Worm (Caenorhabditis elegans) whole organism, young adult: ENCODE data around the gene F37C12.10.

Experiments used
- D2030.7 ChIP-seq: fragments of 200-800 bp; sonication (Bioruptor generic); IDR thresholded peaks from 2 replicates; pipeline ENCODE4 v1.3.6; 2022; ENCODE audit warnings: missing genetic modification reagents, missing genetic modification characterization, missing compliant biosample characterization
- F33H1.4 ChIP-seq: fragments of 200-800 bp; sonication (Bioruptor generic); IDR thresholded peaks from 2 replicates; pipeline ENCODE4 v1.3.6; 2022; ENCODE audit warnings: missing genetic modification reagents, missing genetic modification characterization, missing compliant biosample characterization
- F37B4.10 ChIP-seq: fragments of 200-800 bp; sonication (Bioruptor generic); IDR thresholded peaks from 2 replicates; pipeline ENCODE4 v1.3.6; 2022; ENCODE audit warnings: missing genetic modification characterization, missing compliant biosample characterization
- F49E8.2 ChIP-seq: sonication (generic microtip); optimal IDR thresholded peaks from 3 replicates; lab custom pipeline; 2017; ENCODE audit warnings: missing genetic modification characterization, mild to moderate bottlenecking, missing compliant biosample characterization, antibody characterized with exemption, moderate library complexity; ENCODE audit not compliant: insufficient read depth
- F55B11.4 ChIP-seq: sonication (generic microtip); optimal IDR thresholded peaks from 2 replicates; lab custom pipeline; 2016; ENCODE audit warnings: missing compliant biosample characterization, missing genetic modification characterization, borderline replicate concordance; ENCODE audit not compliant: insufficient read depth
- F57A8.1 ChIP-seq: fragments of 200-800 bp; sonication (Bioruptor generic); optimal IDR thresholded peaks from 2 replicates; lab custom pipeline; 2018; ENCODE audit warnings: mild to moderate bottlenecking, missing genetic modification characterization, moderate library complexity, missing compliant biosample characterization
- K12H6.12 ChIP-seq: fragments of 200-800 bp; sonication (Bioruptor generic); optimal IDR thresholded peaks from 2 replicates; lab custom pipeline; 2018; ENCODE audit warnings: mild to moderate bottlenecking, missing genetic modification characterization, missing compliant biosample characterization
- T26A5.8 ChIP-seq: sonication (generic microtip); optimal IDR thresholded peaks from 2 replicates; lab custom pipeline; 2016; ENCODE audit warnings: missing genetic modification characterization, missing compliant biosample characterization
- Y53G8AR.9 ChIP-seq: fragments of 200-800 bp; sonication (Bioruptor generic); conservative IDR thresholded peaks from 2 replicates; pipeline ENCODE4 v1.3.6; 2022; ENCODE audit warnings: missing genetic modification reagents, missing genetic modification characterization, missing compliant biosample characterization
- Y56A3A.18 ChIP-seq: fragments of 200-800 bp; sonication (Bioruptor generic); IDR thresholded peaks from 2 replicates; pipeline ENCODE4 v1.3.6; 2022; ENCODE audit warnings: missing genetic modification reagents, missing genetic modification characterization, missing compliant biosample characterization
- akir-1 ChIP-seq: fragments of 200-800 bp; sonication (Bioruptor generic); optimal IDR thresholded peaks from 2 replicates; lab custom pipeline; 2018; ENCODE audit warnings: mild to moderate bottlenecking, missing genetic modification characterization, moderate library complexity, missing compliant biosample characterization
- ama-1 ChIP-seq, 3 experiments: fragments of 150-350 bp in 1 of 3; sonication (generic microtip) in 2 of 3; optimal IDR thresholded peaks; 2 replicates each; lab custom pipeline; 2014 to 2018; ENCODE audit warnings: missing biosample characterization in 2 of 3, missing genetic modification characterization in 2 of 3, missing genetic modification reagents in 2 of 3
- atf-7 ChIP-seq: sonication (generic microtip); optimal IDR thresholded peaks from 2 replicates; lab custom pipeline; 2017; ENCODE audit warnings: mild to moderate bottlenecking, missing genetic modification characterization, missing compliant biosample characterization
- athp-1 ChIP-seq: sonication (generic microtip); optimal IDR thresholded peaks from 2 replicates; lab custom pipeline; 2017; ENCODE audit warnings: mild to moderate bottlenecking, missing genetic modification characterization, missing compliant biosample characterization
- attf-5 ChIP-seq: fragments of 200-800 bp; sonication (Bioruptor generic); optimal IDR thresholded peaks from 2 replicates; lab custom pipeline; 2018; ENCODE audit warnings: mild to moderate bottlenecking, missing genetic modification characterization, missing compliant biosample characterization
- bed-1 ChIP-seq: fragments of 200-800 bp; sonication (Bioruptor generic); IDR thresholded peaks from 2 replicates; pipeline ENCODE4 v1.3.6; 2022; ENCODE audit warnings: missing genetic modification reagents, missing genetic modification characterization, missing compliant biosample characterization
- cebp-2 ChIP-seq: fragments of 200-800 bp; sonication (Bioruptor generic); IDR thresholded peaks from 2 replicates; pipeline ENCODE4 v1.3.6; 2022; ENCODE audit warnings: missing genetic modification characterization, missing compliant biosample characterization
- ceh-58 ChIP-seq: fragments of 200-800 bp; sonication (Bioruptor generic); IDR thresholded peaks from 2 replicates; pipeline ENCODE4 v1.3.6; 2022; ENCODE audit warnings: missing genetic modification characterization, missing compliant biosample characterization
- ceh-79 ChIP-seq: sonication (generic microtip); optimal IDR thresholded peaks from 2 replicates; lab custom pipeline; 2017; ENCODE audit warnings: mild to moderate bottlenecking, missing genetic modification characterization, missing compliant biosample characterization
- ceh-91 ChIP-seq: fragments of 200-800 bp; sonication (Bioruptor generic); IDR thresholded peaks from 2 replicates; pipeline ENCODE4 v1.3.6; 2022; ENCODE audit warnings: missing genetic modification reagents, missing genetic modification characterization, missing compliant biosample characterization
- die-1 ChIP-seq: sonication (generic microtip); optimal IDR thresholded peaks from 2 replicates; lab custom pipeline; 2016; ENCODE audit warnings: missing genotype, mild to moderate bottlenecking, missing genetic modification characterization, missing compliant biosample characterization
- dpl-1 ChIP-seq: fragments of 150-350 bp; optimal IDR thresholded peaks from 2 replicates; lab custom pipeline; 2014; ENCODE audit warnings: missing biosample characterization, missing genetic modification reagents, missing genetic modification characterization
- ekl-4 ChIP-seq: fragments of 200-800 bp; sonication (Bioruptor generic); IDR thresholded peaks from 2 replicates; pipeline ENCODE4 v1.3.6; 2022; ENCODE audit warnings: missing genetic modification reagents, missing genetic modification characterization, missing compliant biosample characterization
- gei-17 ChIP-seq: fragments of 200-800 bp; sonication (Bioruptor generic); optimal IDR thresholded peaks from 2 replicates; lab custom pipeline; 2018; ENCODE audit warnings: mild to moderate bottlenecking, missing genetic modification characterization, missing compliant biosample characterization
- hlh-12 ChIP-seq: sonication (generic microtip); optimal IDR thresholded peaks from 2 replicates; lab custom pipeline; 2016; ENCODE audit warnings: missing genetic modification characterization, missing compliant biosample characterization
- hlh-26 ChIP-seq: fragments of 200-800 bp; sonication (Bioruptor generic); conservative IDR thresholded peaks from 2 replicates; pipeline ENCODE4 v1.3.6; 2022; ENCODE audit warnings: missing genetic modification reagents, missing genetic modification characterization, missing compliant biosample characterization
- hmg-1.2 ChIP-seq: fragments of 200-800 bp; sonication (Bioruptor generic); IDR thresholded peaks from 2 replicates; pipeline ENCODE4 v1.3.6; 2022; ENCODE audit warnings: missing genetic modification reagents, missing genetic modification characterization, missing compliant biosample characterization
- hmg-20 ChIP-seq: fragments of 200-800 bp; sonication (Bioruptor generic); IDR thresholded peaks from 2 replicates; pipeline ENCODE4 v1.3.6; 2022; ENCODE audit warnings: missing genetic modification reagents, missing genetic modification characterization, missing compliant biosample characterization
- let-526 ChIP-seq: fragments of 200-800 bp; sonication (Bioruptor generic); IDR thresholded peaks from 2 replicates; pipeline ENCODE4 v1.3.6; 2022; ENCODE audit warnings: missing genetic modification reagents, missing genetic modification characterization, missing compliant biosample characterization
- lir-1 ChIP-seq: fragments of 200-800 bp; sonication (Bioruptor generic); conservative IDR thresholded peaks from 2 replicates; pipeline ENCODE4 v1.3.6; 2022; ENCODE audit warnings: missing genetic modification reagents, missing genetic modification characterization, missing compliant biosample characterization
- madf-8 ChIP-seq: fragments of 200-800 bp; sonication (Bioruptor generic); conservative IDR thresholded peaks from 2 replicates; pipeline ENCODE4 v1.3.6; 2022; ENCODE audit warnings: missing genetic modification reagents, missing genetic modification characterization, missing compliant biosample characterization
- mcd-1 ChIP-seq: fragments of 200-800 bp; sonication (Bioruptor generic); IDR thresholded peaks from 2 replicates; pipeline ENCODE4 v1.3.6; 2022; ENCODE audit warnings: missing genetic modification reagents, missing genetic modification characterization, missing compliant biosample characterization
- mes-4 ChIP-seq: sonication (generic microtip); optimal IDR thresholded peaks from 2 replicates; lab custom pipeline; 2016; ENCODE audit warnings: missing genotype, missing genetic modification characterization, missing compliant biosample characterization
- mxl-1 ChIP-seq: sonication (generic microtip); optimal IDR thresholded peaks from 2 replicates; lab custom pipeline; 2016; ENCODE audit warnings: missing genetic modification characterization, missing compliant biosample characterization
- nfyb-1 ChIP-seq: fragments of 200-800 bp; sonication (Bioruptor generic); IDR thresholded peaks from 2 replicates; pipeline ENCODE4 v1.3.6; 2022; ENCODE audit warnings: missing genetic modification reagents, missing genetic modification characterization, missing compliant biosample characterization
- nhr-27 ChIP-seq: fragments of 200-800 bp; sonication (Bioruptor generic); optimal IDR thresholded peaks from 2 replicates; lab custom pipeline; 2018; ENCODE audit warnings: mild to moderate bottlenecking, missing genetic modification characterization, moderate library complexity, missing compliant biosample characterization
- nhr-80 ChIP-seq: sonication (generic microtip); optimal IDR thresholded peaks from 2 replicates; lab custom pipeline; 2016; ENCODE audit warnings: missing genetic modification characterization, missing compliant biosample characterization
- rpc-1 ChIP-seq, 2 experiments: fragments of 150-350 bp in 1 of 2; sonication (generic microtip) in 1 of 2; optimal IDR thresholded peaks; 2 replicates each; lab custom pipeline; 2014 to 2018; ENCODE audit warnings: missing biosample characterization in 1 of 2, missing genetic modification characterization in 1 of 2, missing genetic modification reagents in 1 of 2, missing genotype in 1 of 2
- sdz-38 ChIP-seq: sonication (generic microtip); optimal IDR thresholded peaks from 2 replicates; lab custom pipeline; 2016; ENCODE audit warnings: missing genotype, missing genetic modification characterization, missing compliant biosample characterization
- snpc-4 ChIP-seq, 5 experiments: fragments of 150-350 bp in 1 of 5; sonication (generic microtip) in 4 of 5; optimal IDR thresholded peaks; 2 replicates each; lab custom pipeline; 2014 to 2018; ENCODE audit warnings: missing genetic modification characterization in 5 of 5, missing biosample characterization in 3 of 5, antibody characterized with exemption in 2 of 5, mild to moderate bottlenecking in 2 of 5, missing compliant biosample characterization in 2 of 5, missing genotype in 2 of 5, moderate library complexity in 2 of 5, missing genetic modification reagents in 1 of 5
- tbp1 ChIP-seq: fragments of 200-800 bp; sonication (Bioruptor generic); optimal IDR thresholded peaks from 2 replicates; lab custom pipeline; 2018; ENCODE audit warnings: mild to moderate bottlenecking, missing genetic modification characterization, missing compliant biosample characterization
- tbx-9 ChIP-seq: sonication (generic microtip); optimal IDR thresholded peaks from 2 replicates; lab custom pipeline; 2016; ENCODE audit warnings: borderline replicate concordance, missing genetic modification characterization, inconsistent platforms, missing compliant biosample characterization
- tlf-1 ChIP-seq: fragments of 200-800 bp; sonication (Bioruptor generic); optimal IDR thresholded peaks from 2 replicates; lab custom pipeline; 2018; ENCODE audit warnings: mild to moderate bottlenecking, missing genetic modification characterization, missing compliant biosample characterization
- unc-130 ChIP-seq: sonication (generic microtip); optimal IDR thresholded peaks from 2 replicates; lab custom pipeline; 2016; ENCODE audit warnings: missing genetic modification reagents, missing genetic modification characterization, missing compliant biosample characterization
- zfh-2 ChIP-seq: fragments of 200-800 bp; sonication (Bioruptor generic); conservative IDR thresholded peaks from 2 replicates; pipeline ENCODE4 v1.3.6; 2022; ENCODE audit warnings: missing genetic modification reagents, missing genetic modification characterization, missing compliant biosample characterization
- ztf-18 ChIP-seq: sonication (generic microtip); optimal IDR thresholded peaks from 2 replicates; lab custom pipeline; 2016; ENCODE audit warnings: missing genotype, mild to moderate bottlenecking, missing genetic modification characterization, missing compliant biosample characterization
- ztf-26 ChIP-seq: sonication (generic microtip); optimal IDR thresholded peaks from 2 replicates; lab custom pipeline; 2017; ENCODE audit warnings: missing genetic modification characterization, missing compliant biosample characterization
- ztf-6 ChIP-seq: fragments of 200-800 bp; sonication (Bioruptor generic); IDR thresholded peaks from 2 replicates; pipeline ENCODE4 v1.3.6; 2022; ENCODE audit warnings: missing genetic modification reagents, missing genetic modification characterization, missing compliant biosample characterization

Gene F37C12.10

DNA sequence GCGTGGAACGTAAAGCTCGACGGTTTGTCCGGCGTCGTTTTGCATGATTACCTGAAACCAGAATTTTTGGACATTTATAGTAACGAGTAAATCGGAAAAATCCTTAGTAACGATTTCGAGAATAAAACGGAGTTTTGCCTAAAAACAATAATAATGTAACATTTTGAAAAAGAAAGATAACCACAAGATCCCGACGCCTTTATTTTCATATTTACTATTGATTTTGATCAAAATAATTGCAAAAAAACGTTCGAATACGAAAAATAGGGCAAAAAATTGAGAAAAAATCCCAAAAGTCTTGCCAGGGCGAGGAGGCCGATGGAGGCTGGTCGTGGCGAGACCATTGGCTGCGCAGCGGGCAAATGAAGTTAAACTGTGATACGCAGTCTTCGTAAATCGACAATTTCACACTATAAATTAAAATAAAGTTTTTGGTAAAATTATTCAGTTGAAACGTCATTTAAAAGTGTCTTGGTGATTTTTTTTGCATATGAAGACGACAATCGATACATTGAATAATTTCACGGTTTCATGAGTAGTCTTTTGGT is 1.5 kb upstream of the F37C12.10 start, which contains the start of gene rps-21 (continued):
- TF ChIP-seq lir-1 (GFP tag; lab: Robert Waterston, UW) (no peak), snpc-4 (GFP tag; optimal IDR thresholded peaks at IDR 0.05; lab: Kevin White, UChicago) (peak; percentile 18), snpc-4 (tag; optimal IDR thresholded peaks at IDR 0.05; lab: Kevin White, UChicago) (peak; percentile 23 to 56 (median 42)), gei-17 (no peak), tlf-1 (GFP tag; lab: Kevin White, UChicago) (no peak), F37B4.10 (GFP tag; lab: Robert Waterston, UW) (no peak), sdz-38 (no peak), hlh-26 (GFP tag; lab: Robert Waterston, UW) (no peak), akir-1 (no peak), unc-130 (no peak), F33H1.4 (GFP tag; lab: Robert Waterston, UW) (peak; percentile 94), mes-4 (no peak), athp-1 (tag; lab: Kevin White, UChicago) (no peak), hmg-1.2 (peak; percentile 89), cebp-2 (GFP tag; lab: Robert Waterston, UW) (no peak), F49E8.2 (tag; lab: Kevin White, UChicago) (no peak), ztf-6 (GFP tag; lab: Robert Waterston, UW) (no peak), nhr-80 (tag; lab: Kevin White, UChicago) (peak; percentile 42), dpl-1 (GFP tag; lab: Kevin White, UChicago) (peak; percentile 51), die-1 (tag; lab: Kevin White, UChicago) (no peak), nfyb-1 (peak; percentile 30; the same call in 1 of the 2 replicates), K12H6.12 (tag; lab: Kevin White, UChicago) (peak; percentile 21), ceh-58 (GFP tag; lab: Robert Waterston, UW) (no peak), F55B11.4 (tag; lab: Kevin White, UChicago) (no peak), ztf-18 (tag; lab: Kevin White, UChicago) (peak; percentile 53), attf-5 (GFP tag; lab: Kevin White, UChicago) (peak; percentile 62), tbp1 (GFP tag; lab: Kevin White, UChicago) (peak; percentile 47), Y53G8AR.9 (0 out of 2 replicates have a peak, but pooled peaks have one; percentile 14), ama-1 (optimal IDR thresholded peaks at IDR 0.05; lab: Kevin White, UChicago) (no peak), ama-1 (GFP tag; optimal IDR thresholded peaks at IDR 0.05; lab: Kevin White, UChicago) (no peak), ceh-91 (GFP tag; lab: Robert Waterston, UW) (peak; percentile 21; the same call in 1 of the 2 replicates), mcd-1 (GFP tag; lab: Robert Waterston, UW) (peak; percentile 77), ceh-79 (no peak), F57A8.1 (no peak), tbx-9 (tag; lab: Kevin White, UChicago) (no peak), nhr-27 (tag; lab: Kevin White, UChicago) (no peak), rpc-1 (optimal IDR thresholded peaks at IDR 0.05; lab: Kevin White, UChicago) (no peak), rpc-1 (tag; optimal IDR thresholded peaks at IDR 0.05; lab: Kevin White, UChicago) (no peak), Y56A3A.18 (GFP tag; lab: Robert Waterston, UW) (no peak), ekl-4 (0 out of 2 replicates have a peak, but pooled peaks have one; percentile 23), atf-7 (tag; lab: Kevin White, UChicago) (no peak), bed-1 (GFP tag; lab: Robert Waterston, UW) (no peak), let-526 (GFP tag; lab: Robert Waterston, UW) (no peak), D2030.7 (GFP tag; lab: Robert Waterston, UW) (0 out of 2 replicates have a peak, but pooled peaks have one; percentile 25), hmg-20 (GFP tag; lab: Robert Waterston, UW) (no peak), hlh-12 (tag; lab: Kevin White, UChicago) (no peak), zfh-2 (no peak), mxl-1 (no peak), madf-8 (GFP tag; lab: Robert Waterston, UW) (no peak), T26A5.8 (no peak), ztf-26 (tag; lab: Kevin White, UChicago) (no peak)
